Fruit fly (Drosophila melanogaster): Measurements from ENCODE around the gene CG11664.

CG11664 gene

dm6 chrX:875432-875831, at the start of gene CG11664:
Gene CG11664 (plus strand): TSS chrX:875732.
- no peak for TF ChIP-seq CG17806 (tag; optimal IDR thresholded peaks at IDR 0.05)
- TF ChIP-seq EcR (GFP tag; optimal IDR thresholded peaks at IDR 0.05): no peak
- TF ChIP-seq CG12605 (GFP tag; IDR thresholded peaks at IDR 0.05): no peak
- no peak for TF ChIP-seq CG14655 (GFP tag; optimal IDR thresholded peaks at IDR 0.05)
- no peak for TF ChIP-seq Pif1B (GFP tag; optimal IDR thresholded peaks at IDR 0.05)
- TF ChIP-seq D1 (tag; optimal IDR thresholded peaks at IDR 0.05): no peak
- TF ChIP-seq Pif1A (GFP tag; optimal IDR thresholded peaks at IDR 0.05): no peak
- TF ChIP-seq CG34367 (tag; optimal IDR thresholded peaks at IDR 0.05): no peak
- no peak for TF ChIP-seq fd96Ca (GFP tag; IDR thresholded peaks at IDR 0.05)
- TF ChIP-seq CG13204 (GFP tag; optimal IDR thresholded peaks at IDR 0.05): no peak

dm6 chrX:835965-836690, 39.4 kb upstream of the CG11664 start:
- TF ChIP-seq rn (GFP tag; IDR thresholded peaks at IDR 0.05) (no peak), CG4496 (GFP tag; IDR thresholded peaks at IDR 0.05) (0 out of 3 replicates have a peak, but pooled peaks have one; percentile 17)

- TF ChIP-seq Pif1A (GFP tag; optimal IDR thresholded peaks at IDR 0.05) (peak; percentile 26), D1 (tag; optimal IDR thresholded peaks at IDR 0.05) (no peak), CG13204 (GFP tag; optimal IDR thresholded peaks at IDR 0.05) (no peak), CG4496 (GFP tag; IDR thresholded peaks at IDR 0.05) (peak; percentile 38; the same call in 1 of the 3 replicates), CG14655 (GFP tag; optimal IDR thresholded peaks at IDR 0.05) (peak; percentile 74), Pif1B (GFP tag; optimal IDR thresholded peaks at IDR 0.05) (no peak), Ets98B (GFP tag; IDR thresholded peaks at IDR 0.05) (peak; percentile 44; the same call in 1 of the 2 replicates), CG10348 (GFP tag; IDR thresholded peaks at IDR 0.05) (no peak), EcR (GFP tag; optimal IDR thresholded peaks at IDR 0.05) (no peak), rn (GFP tag; IDR thresholded peaks at IDR 0.05) (no peak), CG8301 (tag; optimal IDR thresholded peaks at IDR 0.05) (peak; percentile 51), fd96Ca (GFP tag; IDR thresholded peaks at IDR 0.05) (peak; percentile 47; the same call in 1 of the 3 replicates), Snoo (tag; optimal IDR thresholded peaks at IDR 0.05) (no peak), CG34367 (tag; optimal IDR thresholded peaks at IDR 0.05) (no peak)
Measured at dm6 chrX:838012-838411, 37.5 kb upstream of the CG11664 start.

- TF ChIP-seq CG17806 (tag; optimal IDR thresholded peaks at IDR 0.05): no peak
- no peak for TF ChIP-seq CG13204 (GFP tag; optimal IDR thresholded peaks at IDR 0.05)
- TF ChIP-seq CG14655 (GFP tag; optimal IDR thresholded peaks at IDR 0.05): no peak
- no peak for TF ChIP-seq fd96Ca (GFP tag; IDR thresholded peaks at IDR 0.05)
- TF ChIP-seq CG4496 (GFP tag; IDR thresholded peaks at IDR 0.05): no peak
- no peak for TF ChIP-seq Pif1A (GFP tag; optimal IDR thresholded peaks at IDR 0.05)
- no peak for TF ChIP-seq CG34367 (tag; optimal IDR thresholded peaks at IDR 0.05)
- no peak for TF ChIP-seq CG9948 (tag; optimal IDR thresholded peaks at IDR 0.05)
- no peak for TF ChIP-seq CG12605 (GFP tag; IDR thresholded peaks at IDR 0.05)
Measured at dm6 chrX:841038-841437, 34.5 kb upstream of the CG11664 start.

dm6 chrX:841941-842340, 33.6 kb upstream of the CG11664 start:
- TF ChIP-seq Ets98B (GFP tag; IDR thresholded peaks at IDR 0.05): no peak
- peak; percentile 11 for TF ChIP-seq CG8159 (tag; optimal IDR thresholded peaks at IDR 0.05)

- TF ChIP-seq CG10348 (GFP tag; IDR thresholded peaks at IDR 0.05) (no peak), Pif1B (GFP tag; optimal IDR thresholded peaks at IDR 0.05) (no peak), CG32121 (GFP tag; IDR thresholded peaks at IDR 0.05) (no peak), Snoo (tag; optimal IDR thresholded peaks at IDR 0.05) (no peak), CG8159 (tag; optimal IDR thresholded peaks at IDR 0.05) (peak; percentile 9), CG14655 (GFP tag; optimal IDR thresholded peaks at IDR 0.05) (peak; percentile 25), CG4496 (GFP tag; IDR thresholded peaks at IDR 0.05) (0 out of 3 replicates have a peak, but pooled peaks have one; percentile 18), fd96Ca (GFP tag; IDR thresholded peaks at IDR 0.05) (no peak), rn (GFP tag; IDR thresholded peaks at IDR 0.05) (no peak), CG9948 (tag; optimal IDR thresholded peaks at IDR 0.05) (peak; percentile 5), EcR (GFP tag; optimal IDR thresholded peaks at IDR 0.05) (no peak)
Measured at dm6 chrX:843489-843888, 32.0 kb upstream of the CG11664 start.

- TF ChIP-seq CG34367 (tag; optimal IDR thresholded peaks at IDR 0.05) (no peak), D1 (tag; optimal IDR thresholded peaks at IDR 0.05) (no peak), CG32121 (GFP tag; IDR thresholded peaks at IDR 0.05) (no peak), Pif1B (GFP tag; optimal IDR thresholded peaks at IDR 0.05) (no peak), CG15710 (tag; optimal IDR thresholded peaks at IDR 0.05) (no peak), Snoo (tag; optimal IDR thresholded peaks at IDR 0.05) (no peak)
Measured at dm6 chrX:844523-844922, 31.0 kb upstream of the CG11664 start, which contains the start of gene CG14635. Gene CG14635 (plus strand): TSS chrX:844823.

- TF ChIP-seq CG17806 (tag; optimal IDR thresholded peaks at IDR 0.05) (no peak), CG12605 (GFP tag; IDR thresholded peaks at IDR 0.05) (no peak), CG4496 (GFP tag; IDR thresholded peaks at IDR 0.05) (no peak), Snoo (tag; optimal IDR thresholded peaks at IDR 0.05) (no peak), CG34367 (tag; optimal IDR thresholded peaks at IDR 0.05) (no peak), CG9948 (tag; optimal IDR thresholded peaks at IDR 0.05) (no peak), CG15710 (tag; optimal IDR thresholded peaks at IDR 0.05) (no peak), D1 (tag; optimal IDR thresholded peaks at IDR 0.05) (no peak), gl (tag; optimal IDR thresholded peaks at IDR 0.05) (no peak), rn (GFP tag; IDR thresholded peaks at IDR 0.05) (no peak), Pif1B (GFP tag; optimal IDR thresholded peaks at IDR 0.05) (no peak), CG13204 (GFP tag; optimal IDR thresholded peaks at IDR 0.05) (no peak), fd96Ca (GFP tag; IDR thresholded peaks at IDR 0.05) (no peak), CG32121 (GFP tag; IDR thresholded peaks at IDR 0.05) (no peak), CG8301 (tag; optimal IDR thresholded peaks at IDR 0.05) (no peak)
Measured at dm6 chrX:847057-847456, 28.5 kb upstream of the CG11664 start, which contains the start of gene CG3713. Gene CG3713 (minus strand): TSS chrX:847157.

Measured in whole organism, pupa.